Worm (Caenorhabditis elegans) whole organism, young adult: ENCODE results near the gene urb-1.

Experiments
- K12H6.12 ChIP-seq: fragments of 200-800 bp; sonication (Bioruptor generic); optimal IDR thresholded peaks from 2 replicates; lab custom pipeline; 2018; ENCODE audit warnings: mild to moderate bottlenecking, missing genetic modification characterization, missing compliant biosample characterization
- Y67H2A.10 ChIP-seq: fragments of 200-800 bp; sonication (Bioruptor generic); conservative IDR thresholded peaks from 2 replicates; pipeline ENCODE4 v1.3.6; 2022; ENCODE audit warnings: missing genetic modification reagents, missing genetic modification characterization, missing compliant biosample characterization
- Y95B8A.8 ChIP-seq: fragments of 200-800 bp; sonication (Bioruptor generic); IDR thresholded peaks from 2 replicates; pipeline ENCODE4 v1.3.6; 2022; ENCODE audit warnings: missing genetic modification reagents, missing genetic modification characterization, missing compliant biosample characterization
- ama-1 ChIP-seq, 3 experiments: fragments of 150-350 bp in 1 of 3; sonication (generic microtip) in 2 of 3; optimal IDR thresholded peaks; 2 replicates each; lab custom pipeline; 2014 to 2018; ENCODE audit warnings: missing biosample characterization in 2 of 3, missing genetic modification characterization in 2 of 3, missing genetic modification reagents in 2 of 3
- attf-3 ChIP-seq: fragments of 200-800 bp; sonication (Bioruptor generic); conservative IDR thresholded peaks from 2 replicates; pipeline ENCODE4 v1.3.6; 2022; ENCODE audit warnings: missing genetic modification reagents, missing genetic modification characterization, missing compliant biosample characterization
- egrh-3 ChIP-seq: fragments of 200-800 bp; sonication (Bioruptor generic); IDR thresholded peaks from 2 replicates; pipeline ENCODE4 v1.3.6; 2022; ENCODE audit warnings: missing genetic modification reagents, missing genetic modification characterization, missing compliant biosample characterization
- ets-4 ChIP-seq: fragments of 200-800 bp; sonication (Bioruptor generic); optimal IDR thresholded peaks from 2 replicates; lab custom pipeline; 2018; ENCODE audit warnings: mild to moderate bottlenecking, missing genetic modification characterization, missing compliant biosample characterization
- snpc-1.1 ChIP-seq: sonication (generic microtip); optimal IDR thresholded peaks from 2 replicates; lab custom pipeline; 2017; ENCODE audit warnings: missing genetic modification characterization, mild to moderate bottlenecking, missing compliant biosample characterization, antibody characterized with exemption, moderate library complexity, missing genotype, missing genetic modification reagents; ENCODE audit not compliant: insufficient read depth
- unc-62 ChIP-seq: fragments of 150-350 bp; optimal IDR thresholded peaks from 2 replicates; lab custom pipeline; 2014; ENCODE audit warnings: missing biosample characterization, missing genetic modification reagents, missing genetic modification characterization

DNA sequence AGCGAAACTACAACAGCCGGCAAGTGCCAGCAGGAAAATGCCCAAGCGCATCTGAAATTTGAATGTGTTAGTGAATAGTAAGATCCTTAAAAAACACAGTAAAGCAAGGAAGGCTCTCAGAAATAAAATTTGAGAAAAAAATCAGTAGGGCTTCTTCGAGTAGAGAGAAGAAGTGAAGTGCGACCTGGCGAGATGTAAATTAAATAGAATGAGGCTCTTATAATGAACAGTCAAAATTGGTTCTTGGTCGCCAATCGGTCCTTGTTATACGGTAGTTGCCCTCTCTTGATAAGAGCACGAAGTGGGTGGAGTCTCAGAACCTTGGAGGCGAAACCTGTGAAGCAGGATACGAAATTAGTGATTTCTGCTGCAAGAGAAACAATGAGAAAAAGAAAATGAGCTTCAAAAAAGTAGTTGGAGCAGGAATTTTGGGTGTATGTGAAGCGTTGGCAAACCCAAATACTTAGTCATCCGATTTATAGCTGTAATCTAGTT, 15.2 kb downstream of the urb-1 start, which contains the start of gene bcf-1:
- TF ChIP-seq snpc-1.1 (no peak), K12H6.12 (tag; lab: Kevin White, UChicago) (no peak), egrh-3 (GFP tag; lab: Robert Waterston, UW) (no peak), unc-62 (no peak), Y67H2A.10 (GFP tag; lab: Robert Waterston, UW) (no peak), ets-4 (GFP tag; lab: Kevin White, UChicago) (no peak), Y95B8A.8 (no peak), attf-3 (GFP tag; lab: Robert Waterston, UW) (no peak), ama-1 (optimal IDR thresholded peaks at IDR 0.05; lab: Kevin White, UChicago) (no peak), ama-1 (GFP tag; optimal IDR thresholded peaks at IDR 0.05; lab: Kevin White, UChicago) (no peak)
